Fruit fly (Drosophila melanogaster) whole organism, embryonic: ENCODE results near the gene corto.
A peak's percentile ranks its signal among the peaks of the same experiment; 100 is the strongest.

Experiments used
- B-H2 ChIP-seq: fragments of 200-800 bp; sonication (Bioruptor generic); optimal IDR thresholded peaks from 2 replicates; lab custom pipeline; 2018; ENCODE audit warnings: missing biosample characterization, mild to moderate bottlenecking, missing genetic modification characterization
- CG10267 ChIP-seq: fragments of 200-800 bp; sonication (Bioruptor generic); optimal IDR thresholded peaks from 2 replicates; lab custom pipeline; 2018; ENCODE audit warnings: missing biosample characterization, mild to moderate bottlenecking, missing genetic modification characterization, moderate library complexity
- CG10565 ChIP-seq: fragments of 200-800 bp; sonication (Bioruptor generic); optimal IDR thresholded peaks from 3 replicates; lab custom pipeline; 2016; ENCODE audit warnings: missing biosample characterization, mild to moderate bottlenecking, missing genetic modification characterization
- CG10979 ChIP-seq: fragments of 200-800 bp; sonication (Bioruptor generic); optimal IDR thresholded peaks from 2 replicates; lab custom pipeline; 2018; ENCODE audit warnings: missing biosample characterization, mild to moderate bottlenecking, missing genetic modification characterization, moderate library complexity
- CG11085 ChIP-seq: fragments of 200-800 bp; sonication (Bioruptor generic); IDR thresholded peaks from 2 replicates; pipeline ENCODE4 v1.3.6; 2022; ENCODE audit warnings: missing biosample characterization, missing genetic modification characterization
- CG11696 ChIP-seq: fragments of 200-800 bp; sonication (Bioruptor generic); IDR thresholded peaks from 2 replicates; pipeline ENCODE4 v1.3.6; 2022; ENCODE audit warnings: missing biosample characterization, missing genetic modification characterization
- CG13775 ChIP-seq: fragments of 200-800 bp; sonication (Bioruptor generic); optimal IDR thresholded peaks from 3 replicates; lab custom pipeline; 2017; ENCODE audit warnings: missing biosample characterization, mild to moderate bottlenecking, missing genetic modification characterization
- CG14050 ChIP-seq: fragments of 200-800 bp; sonication (Bioruptor generic); IDR thresholded peaks from 3 replicates; pipeline ENCODE4 v1.3.6; 2022; ENCODE audit warnings: missing biosample characterization, missing genetic modification characterization
- CG14441 ChIP-seq: fragments of 200-800 bp; sonication (Bioruptor generic); IDR thresholded peaks from 2 replicates; pipeline ENCODE4 v1.3.6; 2022; ENCODE audit warnings: missing biosample characterization, missing genetic modification characterization
- CG17328 ChIP-seq: fragments of 200-800 bp; sonication (Bioruptor generic); IDR thresholded peaks from 2 replicates; pipeline ENCODE4 v1.3.6; 2022; ENCODE audit warnings: missing biosample characterization, missing genetic modification characterization
- CG18476 ChIP-seq: fragments of 200-800 bp; sonication (Bioruptor generic); optimal IDR thresholded peaks from 2 replicates; lab custom pipeline; 2016; ENCODE audit warnings: missing biosample characterization, mild to moderate bottlenecking, missing genetic modification characterization
- CG2120 ChIP-seq: fragments of 200-800 bp; sonication (Bioruptor generic); optimal IDR thresholded peaks from 3 replicates; lab custom pipeline; 2016; ENCODE audit warnings: missing biosample characterization, missing genetic modification characterization
- CG3281 ChIP-seq: fragments of 200-800 bp; sonication (Bioruptor generic); optimal IDR thresholded peaks from 3 replicates; lab custom pipeline; 2017; ENCODE audit warnings: missing biosample characterization, mild to moderate bottlenecking, missing genetic modification characterization
- CG33557 ChIP-seq: fragments of 200-800 bp; sonication (Bioruptor generic); optimal IDR thresholded peaks from 2 replicates; lab custom pipeline; 2019; ENCODE audit warnings: missing biosample characterization, mild to moderate bottlenecking, missing genetic modification characterization, moderate library complexity
- CG3838 ChIP-seq: fragments of 200-800 bp; sonication (Bioruptor generic); optimal IDR thresholded peaks from 3 replicates; lab custom pipeline; 2016; ENCODE audit warnings: missing biosample characterization, missing genetic modification characterization
- CG42726 ChIP-seq: fragments of 200-800 bp; sonication (Bioruptor generic); IDR thresholded peaks from 2 replicates; pipeline ENCODE4 v1.3.6; 2022; ENCODE audit warnings: missing biosample characterization, missing genetic modification characterization; ENCODE audit not compliant: partially characterized antibody
- CG4707 ChIP-seq: fragments of 200-800 bp; sonication (Bioruptor generic); optimal IDR thresholded peaks from 2 replicates; lab custom pipeline; 2018; ENCODE audit warnings: missing biosample characterization, mild to moderate bottlenecking, missing genetic modification characterization, moderate library complexity
- CG4730 ChIP-seq: fragments of 200-800 bp; sonication (Bioruptor generic); IDR thresholded peaks from 2 replicates; pipeline ENCODE4 v1.3.6; 2022; ENCODE audit warnings: missing biosample characterization, missing genetic modification characterization
- CG4820 ChIP-seq: fragments of 200-800 bp; sonication (Bioruptor generic); optimal IDR thresholded peaks from 3 replicates; lab custom pipeline; 2016; ENCODE audit warnings: missing biosample characterization, missing genetic modification characterization
- CG7987 ChIP-seq: fragments of 200-800 bp; sonication (Bioruptor generic); optimal IDR thresholded peaks from 2 replicates; lab custom pipeline; 2018; ENCODE audit warnings: missing biosample characterization, mild to moderate bottlenecking, missing genetic modification characterization, moderate library complexity
- CG8089 ChIP-seq: fragments of 200-800 bp; sonication (Bioruptor generic); optimal IDR thresholded peaks from 3 replicates; lab custom pipeline; 2016; ENCODE audit warnings: missing biosample characterization, missing genetic modification characterization
- CG8281 ChIP-seq: fragments of 200-800 bp; sonication (Bioruptor generic); optimal IDR thresholded peaks from 2 replicates; lab custom pipeline; 2018; ENCODE audit warnings: missing biosample characterization, mild to moderate bottlenecking, missing genetic modification characterization, moderate library complexity
- CG9437 ChIP-seq: fragments of 200-800 bp; sonication (Bioruptor generic); optimal IDR thresholded peaks from 2 replicates; lab custom pipeline; 2018; ENCODE audit warnings: missing biosample characterization, mild to moderate bottlenecking, missing genetic modification characterization
- CG9817 ChIP-seq: fragments of 200-800 bp; sonication (Bioruptor generic); optimal IDR thresholded peaks from 2 replicates; lab custom pipeline; 2018; ENCODE audit warnings: missing biosample characterization, mild to moderate bottlenecking, missing genetic modification characterization, moderate library complexity
- Dll ChIP-seq: fragments of 200-800 bp; sonication (Bioruptor generic); IDR thresholded peaks from 4 replicates; pipeline ENCODE4 v1.3.6; 2022; ENCODE audit warnings: missing biosample characterization, missing genetic modification characterization; ENCODE audit not compliant: partially characterized antibody
- GATAe ChIP-seq: fragments of 200-800 bp; sonication (Bioruptor generic); conservative IDR thresholded peaks from 2 replicates; pipeline ENCODE4 v1.3.6; 2022; ENCODE audit warnings: missing biosample characterization, missing genetic modification characterization
- Hey ChIP-seq: fragments of 200-800 bp; sonication (Bioruptor generic); optimal IDR thresholded peaks from 3 replicates; lab custom pipeline; 2018; ENCODE audit warnings: missing biosample characterization, mild to moderate bottlenecking, missing genetic modification characterization
- Hmr ChIP-seq: fragments of 200-800 bp; sonication (Bioruptor generic); optimal IDR thresholded peaks from 3 replicates; lab custom pipeline; 2017; ENCODE audit warnings: mild to moderate bottlenecking, missing biosample characterization, missing genetic modification reagents, missing genetic modification characterization
- Kr ChIP-seq: fragments of 200-800 bp; sonication (Bioruptor generic); optimal IDR thresholded peaks from 2 replicates; lab custom pipeline; 2017; ENCODE audit warnings: missing biosample characterization, mild to moderate bottlenecking, missing genetic modification characterization
- Mes4 ChIP-seq: fragments of 200-800 bp; sonication (Bioruptor generic); optimal IDR thresholded peaks from 2 replicates; lab custom pipeline; 2016; ENCODE audit warnings: missing biosample characterization, missing genetic modification characterization
- Nf-YC ChIP-seq: fragments of 200-800 bp; optimal IDR thresholded peaks from 3 replicates; lab custom pipeline; 2019; ENCODE audit warnings: missing biosample characterization, mild to moderate bottlenecking, missing genetic modification characterization, moderate library complexity
- Tbp ChIP-seq: fragments of >200 bp; optimal IDR thresholded peaks from 2 replicates; lab custom pipeline; 2018; ENCODE audit warnings: missing biosample characterization, missing genetic modification characterization
- cg ChIP-seq: fragments of 200-800 bp; sonication (Bioruptor generic); optimal IDR thresholded peaks from 3 replicates; lab custom pipeline; 2019; ENCODE audit warnings: missing biosample characterization, mild to moderate bottlenecking, missing genetic modification characterization, moderate library complexity
- ci ChIP-seq: fragments of 200-800 bp; sonication (Bioruptor generic); IDR thresholded peaks from 3 replicates; pipeline ENCODE4 v1.3.6; 2022; ENCODE audit warnings: missing biosample characterization, missing genetic modification characterization
- dati ChIP-seq: fragments of 200-800 bp; sonication (Bioruptor generic); IDR thresholded peaks from 2 replicates; pipeline ENCODE4 v1.3.6; 2022; ENCODE audit warnings: missing biosample characterization, missing genetic modification characterization
- esg ChIP-seq: fragments of 200-800 bp; sonication (Bioruptor generic); conservative IDR thresholded peaks from 2 replicates; pipeline ENCODE4 v1.3.6; 2022; ENCODE audit warnings: missing biosample characterization, missing genetic modification characterization
- fd3F ChIP-seq: fragments of 200-800 bp; sonication (Bioruptor generic); optimal IDR thresholded peaks from 2 replicates; lab custom pipeline; 2018; ENCODE audit warnings: missing biosample characterization, mild to moderate bottlenecking, missing genetic modification characterization, moderate library complexity
- h ChIP-seq: fragments of >200 bp; optimal IDR thresholded peaks from 2 replicates; lab custom pipeline; 2017
- ham ChIP-seq: fragments of 200-800 bp; sonication (Bioruptor generic); IDR thresholded peaks from 2 replicates; pipeline ENCODE4 v1.3.6; 2022; ENCODE audit warnings: missing biosample characterization, missing genetic modification characterization
- hbn ChIP-seq: fragments of 200-800 bp; sonication (Bioruptor generic); IDR thresholded peaks from 2 replicates; pipeline ENCODE4 v1.3.6; 2022; ENCODE audit warnings: missing biosample characterization, missing genetic modification characterization; ENCODE audit not compliant: partially characterized antibody
- her ChIP-seq: fragments of 200-800 bp; sonication (Bioruptor generic); optimal IDR thresholded peaks from 2 replicates; lab custom pipeline; 2016; ENCODE audit warnings: missing biosample characterization, missing genetic modification characterization
- ind ChIP-seq: fragments of 200-800 bp; sonication (Bioruptor generic); optimal IDR thresholded peaks from 3 replicates; lab custom pipeline; 2016; ENCODE audit warnings: missing biosample characterization, missing genetic modification characterization
- phol ChIP-seq: fragments of 200-800 bp; sonication (Bioruptor generic); optimal IDR thresholded peaks from 3 replicates; lab custom pipeline; 2018; ENCODE audit warnings: missing biosample characterization, mild to moderate bottlenecking, missing genetic modification characterization, moderate library complexity
- sc ChIP-seq, 3 experiments: fragments of >200 bp in 2 of 3; fragments of 200-800 bp in 1 of 3; sonication (Bioruptor generic) in 1 of 3; optimal IDR thresholded peaks; 2 replicates in 2 of 3; 3 replicates in 1 of 3; lab custom pipeline; 2017; ENCODE audit warnings: mild to moderate bottlenecking in 1 of 3, missing biosample characterization in 1 of 3, missing genetic modification characterization in 1 of 3, missing genetic modification reagents in 1 of 3
- sd ChIP-seq: fragments of 200-800 bp; sonication (Bioruptor generic); optimal IDR thresholded peaks from 3 replicates; lab custom pipeline; 2018; ENCODE audit warnings: missing biosample characterization, mild to moderate bottlenecking, missing genetic modification characterization, moderate library complexity
- sens ChIP-seq: fragments of 200-800 bp; sonication (Bioruptor generic); peaks from one replicate; lab custom pipeline; 2016; ENCODE audit warnings: missing biosample characterization, missing genetic modification characterization
- sob ChIP-seq: fragments of 200-800 bp; sonication (Bioruptor generic); IDR thresholded peaks from 2 replicates; pipeline ENCODE4 v1.3.6; 2022; ENCODE audit warnings: missing biosample characterization, missing genetic modification characterization
- toy ChIP-seq: fragments of 200-800 bp; sonication (Bioruptor generic); IDR thresholded peaks from 2 replicates; pipeline ENCODE4 v1.3.6; 2022; ENCODE audit warnings: missing biosample characterization, missing genetic modification characterization
- vvl ChIP-seq: fragments of 200-800 bp; sonication (Bioruptor generic); IDR thresholded peaks from 2 replicates; pipeline ENCODE4 v1.3.6; 2022; ENCODE audit warnings: missing biosample characterization, missing genetic modification characterization
- wor ChIP-seq: fragments of 200-800 bp; sonication (Bioruptor generic); IDR thresholded peaks from 2 replicates; pipeline ENCODE4 v1.3.6; 2022; ENCODE audit warnings: missing biosample characterization, missing genetic modification characterization
- z ChIP-seq: fragments of 200-800 bp; sonication (Bioruptor generic); IDR thresholded peaks from 3 replicates; pipeline ENCODE4 v1.3.6; 2022; ENCODE audit warnings: missing biosample characterization, missing genetic modification characterization

The corto gene

DNA sequence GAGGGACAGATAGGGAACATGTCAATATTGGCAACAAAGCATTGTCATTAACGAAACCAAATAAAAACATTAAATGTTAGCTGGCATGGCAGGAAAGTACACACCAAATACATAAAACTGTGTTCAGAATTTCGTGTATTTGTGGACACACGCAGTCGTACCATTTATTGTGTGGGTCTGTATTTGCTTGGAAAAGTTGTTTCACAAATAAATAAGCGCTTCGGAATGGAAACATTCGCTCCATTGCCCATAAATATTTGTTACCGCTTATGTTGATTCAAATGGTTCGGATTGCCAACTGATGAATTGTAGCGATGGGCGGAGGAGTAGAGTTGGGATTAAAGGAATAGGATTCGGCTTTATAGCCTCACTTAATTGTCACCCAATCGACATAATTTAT, 21.2 kb upstream of the corto start (continued):
- peak; percentile 82 for TF ChIP-seq sob (GFP tag; lab: Robert Waterston, UW)
- peak; percentile 77 for TF ChIP-seq CG10979 (tag; lab: Kevin White, UChicago)
- peak; percentile 65 for TF ChIP-seq CG13775 (GFP tag; lab: Kevin White, UChicago)
- no peak for TF ChIP-seq Tbp (GFP tag; lab: Kevin White, UChicago)
- TF ChIP-seq hbn (GFP tag; lab: Robert Waterston, UW) = no peak
- TF ChIP-seq Hmr (GFP tag; lab: Kevin White, UChicago) = peak; percentile 94
- peak; percentile 86 for TF ChIP-seq CG4707 (GFP tag; lab: Kevin White, UChicago)
- TF ChIP-seq cg (GFP tag; lab: Kevin White, UChicago) = peak; percentile 9
- TF ChIP-seq her (GFP tag; lab: Kevin White, UChicago) = peak; percentile 75
- TF ChIP-seq CG17328 (GFP tag; lab: Robert Waterston, UW) = peak; percentile 76
- TF ChIP-seq B-H2 (GFP tag; lab: Kevin White, UChicago) = peak; percentile 85
- peak; percentile 96 for TF ChIP-seq CG33557
- TF ChIP-seq Dll (GFP tag; lab: Robert Waterston, UW) = no peak
- peak; percentile 98 for TF ChIP-seq Kr
- TF ChIP-seq CG10267 (tag; lab: Kevin White, UChicago) = peak; percentile 70
- TF ChIP-seq ci (GFP tag; lab: Robert Waterston, UW) = peak; percentile 85
- peak; percentile 46 for TF ChIP-seq CG9437 (GFP tag; lab: Kevin White, UChicago)
- TF ChIP-seq CG14050 (GFP tag; lab: Robert Waterston, UW) = no peak; the same call in 2 of the 3 replicates
- peak; percentile 80 for TF ChIP-seq sd
- peak; percentile 2 for TF ChIP-seq CG10565 (GFP tag; lab: Kevin White, UChicago)
- TF ChIP-seq esg = no peak
- 0 out of 2 replicates have a peak, but pooled peaks have one; percentile 22 for TF ChIP-seq GATAe
- peak; percentile 91 for TF ChIP-seq CG3281 (GFP tag; lab: Kevin White, UChicago)
- peak; percentile 90 for TF ChIP-seq CG3838 (GFP tag; lab: Kevin White, UChicago)
- peak; percentile 59 for TF ChIP-seq CG4820 (GFP tag; lab: Kevin White, UChicago)
- peak; percentile 80 for TF ChIP-seq CG2120 (GFP tag; lab: Kevin White, UChicago)
- TF ChIP-seq wor = no peak
- TF ChIP-seq dati (GFP tag; lab: Robert Waterston, UW) = no peak
- 0 out of 3 replicates have a peak, but pooled peaks have one; percentile 45 for TF ChIP-seq z (GFP tag; lab: Robert Waterston, UW)
- TF ChIP-seq CG11696 (GFP tag; lab: Robert Waterston, UW) = peak; percentile 65; the same call in 1 of the 2 replicates
- peak; percentile 94 for TF ChIP-seq CG7987 (GFP tag; lab: Kevin White, UChicago)
- peak; percentile 79 for TF ChIP-seq vvl (GFP tag; lab: Robert Waterston, UW)
- TF ChIP-seq h (lab: Kevin White, UChicago) = no peak
- peak; percentile 72 for TF ChIP-seq CG18476 (GFP tag; lab: Kevin White, UChicago)
- no peak for TF ChIP-seq CG42726
- TF ChIP-seq CG8089 = peak; percentile 89
- TF ChIP-seq CG4730 (GFP tag; lab: Robert Waterston, UW) = no peak
- TF ChIP-seq ind = peak; percentile 27
- no peak; the same call in 1 of the 2 replicates for TF ChIP-seq CG14441 (GFP tag; lab: Robert Waterston, UW)
- TF ChIP-seq CG9817 (tag; lab: Kevin White, UChicago) = peak; percentile 77
- no peak for TF ChIP-seq sc (optimal IDR thresholded peaks at IDR 0.05; lab: Kevin White, UChicago)
- peak; percentile 95 for TF ChIP-seq sc (GFP tag; optimal IDR thresholded peaks at IDR 0.05; lab: Kevin White, UChicago)
- peak; percentile 90 for TF ChIP-seq Mes4 (GFP tag; lab: Kevin White, UChicago)
- TF ChIP-seq Hey (tag; lab: Kevin White, UChicago) = peak; percentile 80
- peak; percentile 36; the same call in 1 of the 2 replicates for TF ChIP-seq CG11085
- TF ChIP-seq phol = peak; percentile 50
- TF ChIP-seq Nf-YC (tag; lab: Kevin White, UChicago) = peak; percentile 32
- peak; percentile 97 for TF ChIP-seq sens (GFP tag; lab: Kevin White, UChicago)
- TF ChIP-seq ham (GFP tag; lab: Robert Waterston, UW) = no peak
- TF ChIP-seq toy (GFP tag; lab: Robert Waterston, UW) = no peak; the same call in 1 of the 2 replicates
- peak; percentile 89 for TF ChIP-seq fd3F (GFP tag; lab: Kevin White, UChicago)
- peak; percentile 82 for TF ChIP-seq CG8281 (tag; lab: Kevin White, UChicago)
